Worm (Caenorhabditis elegans) whole organism, L3 larva: ENCODE data around the gene C29F9.8.

Experiments
- nhr-77 ChIP-seq: fragments of 150-350 bp; optimal IDR thresholded peaks from 2 replicates; lab custom pipeline; 2014; ENCODE audit warnings: missing biosample characterization, missing genetic modification characterization
- pha-4 ChIP-seq: fragments of 150-350 bp; optimal IDR thresholded peaks from 2 replicates; lab custom pipeline; 2014; ENCODE audit warnings: missing biosample characterization, missing genetic modification reagents, missing genetic modification characterization
- pqm-1 ChIP-seq: fragments of 150-350 bp; optimal IDR thresholded peaks from 2 replicates; lab custom pipeline; 2017; ENCODE audit warnings: missing biosample characterization, missing genetic modification characterization, inconsistent platforms

ce11 chrIII:50418-50817, 46.5 kb downstream of the C29F9.8 start:
- TF ChIP-seq nhr-77 (tag; lab: Kevin White, UChicago) (no peak), pqm-1 (no peak), pha-4 (tag; lab: Kevin White, UChicago) (no peak)
